Worm (Caenorhabditis elegans) whole organism, mixed stage, embryonic: Measurements from ENCODE around the gene Y57G11C.23.
"Not testable (repeated sequence)": the region's sequence is repeated elsewhere in the genome, so short reads cannot be mapped to it uniquely, and the experiment has no call there.

Experiments
- M03D4.4 ChIP-seq: sonication (generic microtip); optimal IDR thresholded peaks from 2 replicates; lab custom pipeline; 2017; ENCODE audit warnings: mild to moderate bottlenecking, missing genetic modification characterization, missing compliant biosample characterization
- bed-3 ChIP-seq: fragments of 200-800 bp; sonication (Bioruptor generic); optimal IDR thresholded peaks from 3 replicates; lab custom pipeline; 2018; ENCODE audit warnings: mild to moderate bottlenecking, missing genetic modification characterization, moderate library complexity, missing compliant biosample characterization
- blmp-1 ChIP-seq: fragments of 150-350 bp; optimal IDR thresholded peaks from 2 replicates; lab custom pipeline; 2014; ENCODE audit warnings: missing biosample characterization, missing genetic modification characterization
- ceh-39 ChIP-seq: fragments of 150-350 bp; optimal IDR thresholded peaks from 2 replicates; lab custom pipeline; 2014; ENCODE audit warnings: missing biosample characterization, missing genetic modification characterization
- ceh-43 ChIP-seq: fragments of 200-800 bp; sonication (Bioruptor generic); optimal IDR thresholded peaks from 2 replicates; lab custom pipeline; 2018; ENCODE audit warnings: mild to moderate bottlenecking, missing genetic modification characterization, moderate library complexity, missing compliant biosample characterization
- ceh-83 ChIP-seq: fragments of 200-800 bp; sonication (Bioruptor generic); optimal IDR thresholded peaks from 2 replicates; lab custom pipeline; 2018; ENCODE audit warnings: mild to moderate bottlenecking, missing genetic modification characterization, missing compliant biosample characterization
- ces-1 ChIP-seq: fragments of 150-350 bp; optimal IDR thresholded peaks from 2 replicates; lab custom pipeline; 2014; ENCODE audit warnings: missing biosample characterization, missing genetic modification reagents, missing genetic modification characterization
- cnd-1 ChIP-seq: fragments of 200-800 bp; sonication (Bioruptor generic); optimal IDR thresholded peaks from 2 replicates; lab custom pipeline; 2018; ENCODE audit warnings: mild to moderate bottlenecking, missing genetic modification characterization, missing compliant biosample characterization
- drap-1 ChIP-seq: fragments of 200-800 bp; sonication (Bioruptor generic); optimal IDR thresholded peaks from 3 replicates; lab custom pipeline; 2018; ENCODE audit warnings: mild to moderate bottlenecking, missing genetic modification characterization, missing compliant biosample characterization
- elt-1 ChIP-seq: sonication (generic microtip); optimal IDR thresholded peaks from 2 replicates; lab custom pipeline; 2017; ENCODE audit warnings: missing genetic modification characterization, mild to moderate bottlenecking, missing compliant biosample characterization, antibody characterized with exemption, moderate library complexity, borderline replicate concordance; ENCODE audit not compliant: insufficient read depth
- elt-3 ChIP-seq: fragments of 150-350 bp; optimal IDR thresholded peaks from 2 replicates; lab custom pipeline; 2014; ENCODE audit warnings: missing biosample characterization, missing genetic modification characterization
- flh-1 ChIP-seq: fragments of 200-800 bp; sonication (Bioruptor generic); optimal IDR thresholded peaks from 2 replicates; lab custom pipeline; 2018; ENCODE audit warnings: mild to moderate bottlenecking, missing genetic modification characterization, moderate library complexity, missing compliant biosample characterization
- ham-2 ChIP-seq: fragments of 200-800 bp; sonication (Bioruptor generic); optimal IDR thresholded peaks from 2 replicates; lab custom pipeline; 2018; ENCODE audit warnings: mild to moderate bottlenecking, missing genetic modification characterization, missing compliant biosample characterization
- hlh-1 ChIP-seq: fragments of 150-350 bp; optimal IDR thresholded peaks from 2 replicates; lab custom pipeline; 2014; ENCODE audit warnings: missing biosample characterization, missing genetic modification reagents, missing genetic modification characterization
- lin-13 ChIP-seq: fragments of 150-350 bp; optimal IDR thresholded peaks from 2 replicates; lab custom pipeline; 2014; ENCODE audit warnings: missing biosample characterization, missing genetic modification characterization
- lin-32 ChIP-seq: fragments of 200-800 bp; sonication (Bioruptor generic); optimal IDR thresholded peaks from 2 replicates; lab custom pipeline; 2018; ENCODE audit warnings: mild to moderate bottlenecking, missing genetic modification characterization, missing compliant biosample characterization
- lsy-2 ChIP-seq: fragments of 150-350 bp; optimal IDR thresholded peaks from 2 replicates; lab custom pipeline; 2014; ENCODE audit warnings: missing biosample characterization, missing genetic modification characterization
- mab-5 ChIP-seq: fragments of 150-350 bp; optimal IDR thresholded peaks from 2 replicates; lab custom pipeline; 2014; ENCODE audit warnings: missing biosample characterization, missing genetic modification characterization
- mep-1 ChIP-seq: fragments of 150-350 bp; optimal IDR thresholded peaks from 2 replicates; lab custom pipeline; 2017; ENCODE audit warnings: missing biosample characterization, missing genetic modification reagents, missing genetic modification characterization, inconsistent platforms
- mls-2 ChIP-seq: sonication (generic microtip); optimal IDR thresholded peaks from 2 replicates; lab custom pipeline; 2016; ENCODE audit warnings: mild to moderate bottlenecking, missing genetic modification characterization, moderate library complexity, missing compliant biosample characterization
- nhr-12 ChIP-seq: fragments of 150-350 bp; optimal IDR thresholded peaks from 2 replicates; lab custom pipeline; 2014; ENCODE audit warnings: missing biosample characterization, missing genetic modification characterization
- nhr-2 ChIP-seq: fragments of 150-350 bp; optimal IDR thresholded peaks from 2 replicates; lab custom pipeline; 2014; ENCODE audit warnings: missing biosample characterization, missing genetic modification characterization
- nhr-237 ChIP-seq: fragments of 150-350 bp; optimal IDR thresholded peaks from 2 replicates; lab custom pipeline; 2014; ENCODE audit warnings: missing biosample characterization, missing genetic modification characterization
- nhr-28 ChIP-seq: fragments of 150-350 bp; optimal IDR thresholded peaks from 2 replicates; lab custom pipeline; 2014; ENCODE audit warnings: missing biosample characterization, missing genetic modification characterization
- nhr-76 ChIP-seq: sonication (generic microtip); optimal IDR thresholded peaks from 2 replicates; lab custom pipeline; 2017; ENCODE audit warnings: missing biosample characterization, missing genetic modification characterization
- pha-4 ChIP-seq: fragments of 150-350 bp; optimal IDR thresholded peaks from 2 replicates; lab custom pipeline; 2018; ENCODE audit warnings: missing biosample characterization, missing genetic modification reagents, missing genetic modification characterization
- sem-2 ChIP-seq: fragments of 200-800 bp; sonication (Bioruptor generic); optimal IDR thresholded peaks from 2 replicates; lab custom pipeline; 2018; ENCODE audit warnings: mild to moderate bottlenecking, missing genetic modification characterization, missing compliant biosample characterization
- snpc-4 ChIP-seq: fragments of 150-350 bp; optimal IDR thresholded peaks from 2 replicates; lab custom pipeline; 2014; ENCODE audit warnings: missing biosample characterization, missing genetic modification characterization
- sptf-1 ChIP-seq: sonication (generic microtip); optimal IDR thresholded peaks from 2 replicates; lab custom pipeline; 2017; ENCODE audit warnings: mild to moderate bottlenecking, missing genetic modification characterization, moderate library complexity, missing compliant biosample characterization
- tbx-8 ChIP-seq: fragments of 200-800 bp; sonication (Bioruptor generic); optimal IDR thresholded peaks from 2 replicates; lab custom pipeline; 2018; ENCODE audit warnings: mild to moderate bottlenecking, missing genetic modification characterization, moderate library complexity, missing compliant biosample characterization
- unc-120 ChIP-seq: sonication (generic microtip); optimal IDR thresholded peaks from 2 replicates; lab custom pipeline; 2017; ENCODE audit warnings: missing genetic modification characterization, missing compliant biosample characterization; ENCODE audit not compliant: poor library complexity, severe bottlenecking
- unc-62 ChIP-seq: fragments of 150-350 bp; optimal IDR thresholded peaks from 2 replicates; lab custom pipeline; 2014; ENCODE audit warnings: missing biosample characterization, missing genetic modification reagents, missing genetic modification characterization
- zip-8 ChIP-seq: fragments of 150-350 bp; optimal IDR thresholded peaks from 2 replicates; lab custom pipeline; 2014; ENCODE audit warnings: missing biosample characterization, missing genetic modification characterization
- ztf-11 ChIP-seq: fragments of 150-350 bp; optimal IDR thresholded peaks from 2 replicates; lab custom pipeline; 2014; ENCODE audit warnings: missing biosample characterization, missing genetic modification characterization

Y57G11C.23 gene

DNA sequence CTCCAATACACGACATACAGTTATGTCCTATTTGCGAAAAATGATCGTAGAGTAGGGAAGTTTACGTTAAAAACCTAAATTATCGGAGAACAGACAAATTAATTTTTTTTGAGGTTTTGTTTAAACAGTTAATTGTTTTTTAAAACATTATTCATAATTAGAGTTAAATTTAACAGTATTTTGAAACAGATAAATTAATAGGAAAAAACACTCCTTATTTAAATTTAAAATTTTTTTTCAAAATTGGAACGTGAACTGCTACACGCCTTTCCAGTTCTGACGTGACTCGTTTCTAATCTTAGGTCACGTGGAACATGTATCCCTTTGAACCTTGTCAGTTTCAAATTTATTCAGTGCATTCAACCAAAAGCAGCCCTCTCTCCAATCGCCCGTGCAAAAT lies 7.9 kb downstream of the Y57G11C.23 start, which contains the start of gene Y57G11C.52:
Y57G11C.52 (plus strand) TSS at position 301 of the 400 bp plus-strand sequence.
- TF ChIP-seq snpc-4 (tag; lab: Kevin White, UChicago) (no peak), mab-5 (tag; lab: Kevin White, UChicago) (no peak), ces-1 (no peak), unc-62 (GFP tag; lab: Kevin White, UChicago) (no peak), flh-1 (GFP tag; lab: Kevin White, UChicago) (no peak), lin-32 (GFP tag; lab: Kevin White, UChicago) (no peak), blmp-1 (tag; lab: Kevin White, UChicago) (no peak), M03D4.4 (tag; lab: Kevin White, UChicago) (no peak), nhr-76 (no peak), ceh-83 (GFP tag; lab: Kevin White, UChicago) (no peak)
- TF ChIP-seq, all 35 proteins: peak for 0

ce11 chrIV:14843062-14843461 lies 18.5 kb downstream of the Y57G11C.23 start, which contains the start of gene Y57G11C.20:
Gene Y57G11C.20 (plus strand): TSS chrIV:14843362.
- not testable (repeated sequence) for TF ChIP-seq pha-4 (tag; lab: Kevin White, UChicago); ceh-43 (GFP tag; lab: Kevin White, UChicago); ceh-39 (tag; lab: Kevin White, UChicago)
- TF ChIP-seq, all 35 proteins: peak for 0; not testable (repeated sequence) for 35

ce11 chrIV:14838095-14838494 lies 23.5 kb downstream of the Y57G11C.23 start:
- TF ChIP-seq zip-8 (tag; lab: Kevin White, UChicago), result no peak
- peak; percentile 83 for TF ChIP-seq M03D4.4 (tag; lab: Kevin White, UChicago)
- no peak for TF ChIP-seq ztf-11 (tag; lab: Kevin White, UChicago)
- TF ChIP-seq lin-32 (GFP tag; lab: Kevin White, UChicago), result peak; percentile 74
- peak; percentile 20 for TF ChIP-seq elt-1 (tag; lab: Kevin White, UChicago)
- TF ChIP-seq cnd-1 (tag; lab: Kevin White, UChicago), result peak; percentile 88
- TF ChIP-seq unc-62 (GFP tag; lab: Kevin White, UChicago), result peak; percentile 36
- TF ChIP-seq bed-3 (GFP tag; lab: Kevin White, UChicago), result peak; percentile 37
- peak; percentile 70 for TF ChIP-seq ham-2 (GFP tag; lab: Kevin White, UChicago)
- TF ChIP-seq nhr-237 (tag; lab: Kevin White, UChicago), result no peak
- peak; percentile 22 for TF ChIP-seq tbx-8 (GFP tag; lab: Kevin White, UChicago)
- no peak for TF ChIP-seq drap-1 (GFP tag; lab: Kevin White, UChicago)
- TF ChIP-seq lsy-2 (tag; lab: Kevin White, UChicago), result peak; percentile 8
- no peak for TF ChIP-seq blmp-1 (tag; lab: Kevin White, UChicago)
- TF ChIP-seq nhr-28, result no peak
- TF ChIP-seq nhr-12 (tag; lab: Kevin White, UChicago), result no peak
- no peak for TF ChIP-seq mab-5 (tag; lab: Kevin White, UChicago)
- peak; percentile 26 for TF ChIP-seq lin-13 (tag; lab: Kevin White, UChicago)
- no peak for TF ChIP-seq hlh-1 (tag; lab: Kevin White, UChicago)
- TF ChIP-seq ces-1, result peak; percentile 28
- TF ChIP-seq unc-120 (tag; lab: Kevin White, UChicago), result peak; percentile 81
- TF ChIP-seq snpc-4 (tag; lab: Kevin White, UChicago), result no peak
- peak; percentile 82 for TF ChIP-seq mls-2 (tag; lab: Kevin White, UChicago)
- peak; percentile 37 for TF ChIP-seq flh-1 (GFP tag; lab: Kevin White, UChicago)
- TF ChIP-seq sptf-1, result peak; percentile 91
- TF ChIP-seq nhr-2 (tag; lab: Kevin White, UChicago), result no peak
- TF ChIP-seq ceh-39 (tag; lab: Kevin White, UChicago), result peak; percentile 80
- TF ChIP-seq elt-3, result no peak
- TF ChIP-seq mep-1, result no peak
- TF ChIP-seq pha-4 (tag; lab: Kevin White, UChicago), result no peak
- TF ChIP-seq ceh-43 (GFP tag; lab: Kevin White, UChicago), result peak; percentile 35
- peak; percentile 85 for TF ChIP-seq ceh-83 (GFP tag; lab: Kevin White, UChicago)
- no peak for TF ChIP-seq nhr-76
- no peak for TF ChIP-seq sem-2 (GFP tag; lab: Kevin White, UChicago)

DNA sequence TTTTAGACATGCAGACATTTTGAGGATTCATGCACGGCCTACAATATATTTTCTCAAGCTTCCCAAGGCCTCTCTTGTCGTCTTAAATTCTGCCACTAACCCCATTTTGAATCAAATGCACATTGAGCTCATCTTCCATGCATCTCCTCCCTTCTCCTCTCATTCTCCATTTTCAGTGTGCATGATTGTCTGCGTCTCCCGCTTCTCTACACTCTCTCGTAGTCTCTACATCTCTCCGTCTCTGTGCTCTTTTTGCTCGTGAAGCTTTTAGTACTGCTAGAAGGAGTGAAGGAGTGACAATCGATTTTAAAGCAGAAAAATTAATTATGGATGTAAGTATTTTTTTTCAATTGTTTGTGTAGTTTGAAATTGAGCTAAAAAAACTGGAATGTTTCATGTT lies 24.7 kb downstream of the Y57G11C.23 start, which contains the start of gene Y57G11C.22:
Y57G11C.22 (plus strand) TSS at position 327 of the 400 bp plus-strand sequence.
- TF ChIP-seq ces-1, result peak; percentile 79
- no peak for TF ChIP-seq hlh-1 (tag; lab: Kevin White, UChicago)
- TF ChIP-seq unc-120 (tag; lab: Kevin White, UChicago), result peak; percentile 76
- TF ChIP-seq flh-1 (GFP tag; lab: Kevin White, UChicago), result no peak
